Fruit fly (Drosophila melanogaster) whole organism, prepupa: ENCODE data around the gene Pi3K21B.
A peak's percentile ranks its signal among the peaks of the same experiment; 100 is the strongest.

Experiments used
- Blimp-1 ChIP-seq: fragments of 200-800 bp; sonication (Bioruptor generic); optimal IDR thresholded peaks from 3 replicates; lab custom pipeline; 2017; ENCODE audit warnings: missing biosample characterization, missing genetic modification characterization, mild to moderate bottlenecking, moderate library complexity, missing genetic modification reagents
- CG10631 ChIP-seq: fragments of 200-800 bp; sonication (Bioruptor generic); optimal IDR thresholded peaks from 2 replicates; lab custom pipeline; 2016; ENCODE audit warnings: missing biosample characterization, missing genetic modification characterization
- CG10669 ChIP-seq: fragments of 200-800 bp; sonication (Bioruptor generic); optimal IDR thresholded peaks from 3 replicates; lab custom pipeline; 2018; ENCODE audit warnings: missing biosample characterization, mild to moderate bottlenecking, missing genetic modification characterization, moderate library complexity
- CG11762 ChIP-seq: fragments of 200-800 bp; sonication (Bioruptor generic); optimal IDR thresholded peaks from 3 replicates; lab custom pipeline; 2016; ENCODE audit warnings: missing biosample characterization, missing genetic modification characterization; ENCODE audit not compliant: insufficient read depth
- CG11902 ChIP-seq: fragments of 200-800 bp; sonication (Bioruptor generic); optimal IDR thresholded peaks from 3 replicates; lab custom pipeline; 2016; ENCODE audit warnings: missing biosample characterization, missing genetic modification characterization
- CG15336 ChIP-seq: fragments of 200-800 bp; sonication (Bioruptor generic); IDR thresholded peaks from 2 replicates; pipeline ENCODE4 v1.3.6; 2022; ENCODE audit warnings: missing biosample characterization, missing genetic modification characterization
- CG1621 ChIP-seq: fragments of 200-800 bp; sonication (Bioruptor generic); optimal IDR thresholded peaks from 3 replicates; lab custom pipeline; 2018; ENCODE audit warnings: missing biosample characterization, mild to moderate bottlenecking, missing genetic modification characterization
- CG3032 ChIP-seq: fragments of 200-800 bp; optimal IDR thresholded peaks from 2 replicates; lab custom pipeline; 2019; ENCODE audit warnings: missing biosample characterization, mild to moderate bottlenecking, missing genetic modification characterization, moderate library complexity
- CG31627 ChIP-seq: fragments of 200-800 bp; sonication (Bioruptor generic); optimal IDR thresholded peaks from 3 replicates; lab custom pipeline; 2016; ENCODE audit warnings: missing biosample characterization, missing genetic modification characterization
- CG32006 ChIP-seq: fragments of 200-800 bp; sonication (Bioruptor generic); optimal IDR thresholded peaks from 3 replicates; lab custom pipeline; 2017; ENCODE audit warnings: missing biosample characterization, mild to moderate bottlenecking, missing genetic modification characterization
- CG3919 ChIP-seq: fragments of 200-800 bp; sonication (Bioruptor generic); optimal IDR thresholded peaks from 3 replicates; lab custom pipeline; 2016; ENCODE audit warnings: missing biosample characterization, missing genetic modification characterization
- CG4318 ChIP-seq: fragments of 200-800 bp; sonication (Bioruptor generic); optimal IDR thresholded peaks from 3 replicates; lab custom pipeline; 2017; ENCODE audit warnings: missing biosample characterization, mild to moderate bottlenecking, missing genetic modification characterization
- CG6163 ChIP-seq: fragments of 200-800 bp; sonication (Bioruptor generic); IDR thresholded peaks from 3 replicates; pipeline ENCODE4 v1.3.6; 2022; ENCODE audit warnings: missing biosample characterization, missing genetic modification characterization
- CG6276 ChIP-seq: fragments of 200-800 bp; sonication (Bioruptor generic); optimal IDR thresholded peaks from 2 replicates; lab custom pipeline; 2017; ENCODE audit warnings: missing biosample characterization, mild to moderate bottlenecking, missing genetic modification characterization
- CG6792 ChIP-seq: fragments of 200-800 bp; sonication (Bioruptor generic); optimal IDR thresholded peaks from 3 replicates; lab custom pipeline; 2016; ENCODE audit warnings: missing biosample characterization, missing genetic modification characterization
- CG6854 ChIP-seq: fragments of 200-800 bp; sonication (Bioruptor generic); optimal IDR thresholded peaks from 2 replicates; lab custom pipeline; 2017; ENCODE audit warnings: missing biosample characterization, mild to moderate bottlenecking, missing genetic modification characterization
- CG8119 ChIP-seq: fragments of 200-800 bp; sonication (Bioruptor generic); IDR thresholded peaks from 3 replicates; pipeline ENCODE4 v1.3.6; 2022; ENCODE audit warnings: missing biosample characterization, missing genetic modification characterization
- CG8319 ChIP-seq: fragments of 200-800 bp; sonication (Bioruptor generic); optimal IDR thresholded peaks from 3 replicates; lab custom pipeline; 2016; ENCODE audit warnings: missing biosample characterization, missing genetic modification characterization
- CG8632 ChIP-seq: fragments of 200-800 bp; sonication (Bioruptor generic); optimal IDR thresholded peaks from 3 replicates; lab custom pipeline; 2016; ENCODE audit warnings: missing biosample characterization, missing genetic modification characterization
- CG9139 ChIP-seq: fragments of 200-800 bp; sonication (Bioruptor generic); optimal IDR thresholded peaks from 3 replicates; lab custom pipeline; 2017; ENCODE audit warnings: missing biosample characterization, mild to moderate bottlenecking, missing genetic modification characterization
- Eip75B ChIP-seq: fragments of 200-800 bp; sonication (Bioruptor generic); optimal IDR thresholded peaks from 3 replicates; lab custom pipeline; 2016; ENCODE audit warnings: missing biosample characterization, missing genetic modification characterization
- Eip78C ChIP-seq: fragments of 200-800 bp; sonication (Bioruptor generic); peaks from one replicate; lab custom pipeline; 2016; ENCODE audit warnings: missing biosample characterization, missing genetic modification characterization
- Ets96B ChIP-seq: fragments of 200-800 bp; optimal IDR thresholded peaks from 2 replicates; lab custom pipeline; 2019; ENCODE audit warnings: missing biosample characterization, mild to moderate bottlenecking, missing genetic modification characterization, moderate library complexity
- Gug ChIP-seq: fragments of 200-800 bp; sonication (Bioruptor generic); IDR thresholded peaks from 2 replicates; pipeline ENCODE4 v1.3.6; 2022; ENCODE audit warnings: missing biosample characterization, missing genetic modification characterization
- Hr38 ChIP-seq: sonication (Bioruptor generic); optimal IDR thresholded peaks from 2 replicates; lab custom pipeline; 2016; ENCODE audit warnings: missing biosample characterization, missing genetic modification characterization
- Hr39 ChIP-seq: fragments of 200-800 bp; sonication (Bioruptor generic); optimal IDR thresholded peaks from 2 replicates; lab custom pipeline; 2016; ENCODE audit warnings: missing biosample characterization, missing genetic modification characterization
- Lpt ChIP-seq: fragments of 200-800 bp; sonication (Bioruptor generic); optimal IDR thresholded peaks from 3 replicates; lab custom pipeline; 2016; ENCODE audit warnings: missing biosample characterization, missing genetic modification characterization
- OdsH ChIP-seq: fragments of 200-800 bp; sonication (Bioruptor generic); optimal IDR thresholded peaks from 3 replicates; lab custom pipeline; 2016; ENCODE audit warnings: missing biosample characterization, missing genetic modification characterization
- Smox ChIP-seq: fragments of 200-800 bp; sonication (Bioruptor generic); optimal IDR thresholded peaks from 3 replicates; lab custom pipeline; 2016; ENCODE audit warnings: missing biosample characterization, missing genetic modification characterization
- Sox102F ChIP-seq: fragments of 200-800 bp; sonication (Bioruptor generic); optimal IDR thresholded peaks from 2 replicates; lab custom pipeline; 2016; ENCODE audit warnings: missing biosample characterization, mild to moderate bottlenecking, missing genetic modification characterization
- Sox14 ChIP-seq: fragments of 200-800 bp; sonication (Bioruptor generic); optimal IDR thresholded peaks from 3 replicates; lab custom pipeline; 2016; ENCODE audit warnings: missing biosample characterization, missing genetic modification characterization
- Sox15 ChIP-seq: fragments of 200-800 bp; sonication (Bioruptor generic); optimal IDR thresholded peaks from 3 replicates; lab custom pipeline; 2016; ENCODE audit warnings: missing biosample characterization, missing genetic modification characterization
- achi ChIP-seq: fragments of 200-800 bp; sonication (Bioruptor generic); optimal IDR thresholded peaks from 3 replicates; lab custom pipeline; 2016; ENCODE audit warnings: missing biosample characterization, missing genetic modification characterization
- cyc ChIP-seq: fragments of 200-800 bp; sonication (Bioruptor generic); optimal IDR thresholded peaks from 3 replicates; lab custom pipeline; 2016; ENCODE audit warnings: missing biosample characterization, missing genetic modification characterization
- dac ChIP-seq: fragments of 200-800 bp; sonication (Bioruptor generic); optimal IDR thresholded peaks from 2 replicates; lab custom pipeline; 2017; ENCODE audit warnings: missing biosample characterization, mild to moderate bottlenecking, missing genetic modification characterization
- dsx ChIP-seq: fragments of 200-800 bp; optimal IDR thresholded peaks from 3 replicates; lab custom pipeline; 2019; ENCODE audit warnings: missing biosample characterization, mild to moderate bottlenecking, missing genetic modification characterization, moderate library complexity; ENCODE audit not compliant: poor library complexity, severe bottlenecking
- esn ChIP-seq: fragments of 200-800 bp; sonication (Bioruptor generic); optimal IDR thresholded peaks from 2 replicates; lab custom pipeline; 2016; ENCODE audit warnings: missing biosample characterization, mild to moderate bottlenecking, missing genetic modification characterization, moderate library complexity
- fd59A ChIP-seq: fragments of 200-800 bp; sonication (Bioruptor generic); optimal IDR thresholded peaks from 2 replicates; lab custom pipeline; 2017; ENCODE audit warnings: missing biosample characterization, mild to moderate bottlenecking, missing genetic modification characterization, missing genetic modification reagents
- fkh ChIP-seq: fragments of 200-800 bp; sonication (Bioruptor generic); optimal IDR thresholded peaks from 3 replicates; lab custom pipeline; 2017; ENCODE audit warnings: missing biosample characterization, mild to moderate bottlenecking, missing genetic modification characterization, moderate library complexity
- lz ChIP-seq: fragments of 200-800 bp; sonication (Bioruptor generic); optimal IDR thresholded peaks from 3 replicates; lab custom pipeline; 2016; ENCODE audit warnings: missing biosample characterization, missing genetic modification characterization
- net ChIP-seq: fragments of 200-800 bp; sonication (Bioruptor generic); optimal IDR thresholded peaks from 3 replicates; lab custom pipeline; 2016; ENCODE audit warnings: missing biosample characterization, missing genetic modification characterization
- salr ChIP-seq, 2 experiments: fragments of 200-800 bp; sonication (Bioruptor generic); optimal IDR thresholded peaks; 3 replicates each; lab custom pipeline; 2016 to 2018; ENCODE audit warnings: missing biosample characterization in 2 of 2, missing genetic modification characterization in 2 of 2, mild to moderate bottlenecking in 1 of 2
- spab ChIP-seq: fragments of 200-800 bp; sonication (Bioruptor generic); optimal IDR thresholded peaks from 2 replicates; lab custom pipeline; 2017; ENCODE audit warnings: missing biosample characterization, mild to moderate bottlenecking, missing genetic modification characterization, missing genetic modification reagents
- svp ChIP-seq: fragments of 200-800 bp; sonication (Bioruptor generic); peaks from one replicate; lab custom pipeline; 2016; ENCODE audit warnings: missing biosample characterization, missing genetic modification characterization
- topi ChIP-seq: fragments of 200-800 bp; sonication (Bioruptor generic); optimal IDR thresholded peaks from 3 replicates; lab custom pipeline; 2016; ENCODE audit warnings: missing biosample characterization, missing genetic modification characterization

Pi3K21B gene

DNA sequence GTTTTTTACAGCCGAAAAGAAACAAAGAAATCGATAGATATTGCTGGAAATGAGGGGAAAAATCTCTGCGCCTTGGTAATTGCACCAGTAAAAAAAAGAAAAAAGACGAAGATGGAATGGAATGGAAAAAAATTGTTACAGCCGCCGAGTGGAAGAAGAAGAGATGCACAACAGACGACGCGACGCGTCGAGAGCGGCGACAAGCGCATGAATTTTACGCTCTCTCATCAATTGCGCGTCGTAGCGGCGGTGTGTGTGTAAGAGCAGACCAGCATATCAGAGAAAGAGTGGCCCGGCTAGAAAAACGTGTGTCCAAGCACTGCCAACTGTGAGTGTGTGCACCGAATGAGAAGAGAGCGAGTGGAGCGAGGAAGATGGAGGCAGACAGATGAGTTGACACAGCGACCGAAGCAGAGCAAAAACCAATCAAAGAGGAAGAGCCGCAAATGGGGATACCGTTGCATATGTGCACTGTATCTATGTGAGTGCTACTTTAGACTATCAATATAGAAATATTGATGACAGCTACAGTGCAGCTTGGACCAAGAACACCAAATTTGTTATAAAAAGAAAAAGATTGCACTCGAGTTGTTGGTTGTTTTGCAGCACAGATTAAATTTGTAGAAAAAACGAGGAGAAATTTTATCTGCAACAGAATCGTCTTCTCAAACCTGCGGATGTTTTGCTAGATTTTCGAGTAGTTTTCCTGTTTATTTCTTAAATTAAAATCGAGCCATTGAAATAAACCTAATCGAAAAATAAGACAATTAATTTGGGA lies 48.4 kb upstream of the Pi3K21B start (continued):
- peak; percentile 9 for TF ChIP-seq CG1621
- peak; percentile 24 for TF ChIP-seq CG8632 (GFP tag; lab: Kevin White, UChicago)
- peak; percentile 67 for TF ChIP-seq svp
- no peak for TF ChIP-seq CG8319
- TF ChIP-seq CG4318 (GFP tag; lab: Kevin White, UChicago), result peak; percentile 74
- TF ChIP-seq Lpt (GFP tag; lab: Kevin White, UChicago), result peak; percentile 25
- TF ChIP-seq Hr38, result no peak
- peak; percentile 62 for TF ChIP-seq Eip75B
- TF ChIP-seq OdsH (GFP tag; lab: Kevin White, UChicago), result peak; percentile 75
- peak; percentile 48 for TF ChIP-seq Ets96B (tag; lab: Kevin White, UChicago)
- TF ChIP-seq Sox14 (GFP tag; lab: Kevin White, UChicago), result peak; percentile 42
- no peak for TF ChIP-seq Blimp-1
- no peak for TF ChIP-seq CG11902
- peak; percentile 64 for TF ChIP-seq Gug (GFP tag; lab: Robert Waterston, UW)
- TF ChIP-seq CG15336 (GFP tag; lab: Robert Waterston, UW), result peak; percentile 70
- peak; percentile 26 for TF ChIP-seq CG3032 (tag; lab: Kevin White, UChicago)
- TF ChIP-seq Hr39, result peak; percentile 23
- TF ChIP-seq esn (GFP tag; lab: Kevin White, UChicago), result peak; percentile 21
- peak; percentile 67 for TF ChIP-seq CG6276 (GFP tag; lab: Kevin White, UChicago)
- TF ChIP-seq CG10631, result peak; percentile 46

DNA sequence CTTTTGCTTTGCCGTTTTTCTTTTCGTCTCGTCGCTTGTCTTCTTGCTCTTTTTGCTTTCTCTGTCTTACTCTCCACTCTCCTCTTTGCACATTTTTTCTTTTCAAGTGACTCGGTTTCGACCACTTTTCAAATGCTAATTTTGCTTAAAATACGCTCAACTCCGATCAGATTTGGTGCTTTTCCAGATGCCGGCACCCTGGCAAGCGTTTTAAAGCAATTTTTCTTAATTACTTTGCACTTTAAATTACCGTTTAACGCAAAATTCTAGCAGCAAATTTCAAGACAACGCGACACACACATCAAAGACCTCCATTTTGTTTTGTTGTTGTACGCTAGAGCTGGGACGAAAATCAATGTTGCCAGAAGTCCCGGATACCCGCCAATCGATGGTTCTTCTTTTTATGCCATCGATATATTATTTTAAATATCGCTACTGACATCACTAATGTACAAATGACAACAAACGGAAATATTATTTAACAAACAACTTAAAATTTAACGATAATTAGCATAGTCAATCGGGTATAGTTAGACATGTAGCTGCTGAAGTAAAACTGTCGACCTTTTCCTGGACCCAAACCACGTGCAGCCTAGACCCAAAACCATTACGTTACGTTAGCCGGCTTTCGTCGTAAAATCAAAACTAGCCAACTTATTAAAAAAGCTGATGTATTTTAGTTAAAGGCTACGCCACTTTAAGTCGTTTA lies 47.0 kb upstream of the Pi3K21B start, which contains the start of gene kis:
TSS of gene kis (minus strand) at position 317 of the 709 bp plus-strand sequence.
- TF ChIP-seq fd59A (no peak), Smox (peak; percentile 15), dac (GFP tag; lab: Kevin White, UChicago) (no peak), net (GFP tag; lab: Kevin White, UChicago) (peak; percentile 19), topi (GFP tag; lab: Kevin White, UChicago) (peak; percentile 17), Hr38 (no peak), Lpt (GFP tag; lab: Kevin White, UChicago) (no peak), CG31627 (GFP tag; lab: Kevin White, UChicago) (peak; percentile 16), Gug (GFP tag; lab: Robert Waterston, UW) (no peak), CG8632 (GFP tag; lab: Kevin White, UChicago) (peak; percentile 7), CG8119 (peak; percentile 59; the same call in 2 of the 3 replicates), spab (GFP tag; lab: Kevin White, UChicago) (no peak), cyc (GFP tag; lab: Kevin White, UChicago) (no peak), achi (GFP tag; lab: Kevin White, UChicago) (peak; percentile 25), CG6854 (GFP tag; lab: Kevin White, UChicago) (peak; percentile 53), CG32006 (GFP tag; lab: Kevin White, UChicago) (peak; percentile 25), Ets96B (tag; lab: Kevin White, UChicago) (peak; percentile 22), CG3032 (tag; lab: Kevin White, UChicago) (peak; percentile 30), OdsH (GFP tag; lab: Kevin White, UChicago) (peak; percentile 9), Sox14 (GFP tag; lab: Kevin White, UChicago) (peak; percentile 73), fkh (peak; percentile 61), CG6276 (GFP tag; lab: Kevin White, UChicago) (peak; percentile 57), CG6163 (GFP tag; lab: Robert Waterston, UW) (peak; percentile 67; the same call in 2 of the 3 replicates), Sox102F (GFP tag; lab: Kevin White, UChicago) (no peak), lz (GFP tag; lab: Kevin White, UChicago) (peak; percentile 11), Blimp-1 (peak; percentile 26), svp (peak; percentile 40), CG3919 (peak; percentile 40), CG9139 (GFP tag; lab: Kevin White, UChicago) (peak; percentile 39), dsx (GFP tag; lab: Kevin White, UChicago) (peak; percentile 25), CG15336 (GFP tag; lab: Robert Waterston, UW) (no peak), Hr39 (peak; percentile 30), CG6792 (no peak), Sox15 (GFP tag; lab: Kevin White, UChicago) (no peak), CG10669 (no peak), Eip78C (GFP tag; lab: Kevin White, UChicago) (peak; percentile 84), esn (GFP tag; lab: Kevin White, UChicago) (peak; percentile 47), salr (GFP tag; optimal IDR thresholded peaks at IDR 0.05; lab: Kevin White, UChicago) (no peak), CG11762 (GFP tag; lab: Kevin White, UChicago) (no peak)
